Worm (Caenorhabditis elegans): Measurements from ENCODE around the gene nhr-98.

DNA sequence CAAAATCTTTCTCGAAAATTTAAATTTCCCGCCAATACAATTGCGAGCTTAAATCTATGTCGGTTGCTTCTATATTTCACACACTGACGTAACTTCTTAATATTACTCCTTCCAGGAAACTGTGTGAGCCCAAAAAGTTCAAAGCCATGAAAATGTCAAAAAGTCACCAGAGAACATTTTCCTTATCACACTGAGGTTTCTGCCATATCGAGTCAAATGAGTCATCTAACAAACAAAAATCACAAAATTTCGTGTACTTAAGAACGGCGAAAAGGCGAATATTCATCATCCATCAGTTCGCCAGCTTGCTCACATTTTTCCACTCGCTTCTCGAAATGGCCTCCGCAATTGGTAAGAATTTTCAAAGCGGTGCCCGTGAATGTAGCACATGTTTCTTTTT, 4.0 kb upstream of the nhr-98 start, which contains the start of gene M02H5.8:
- TF ChIP-seq ama-1 (optimal IDR thresholded peaks at IDR 0.05) (no peak), ama-1 (GFP tag; optimal IDR thresholded peaks at IDR 0.05) (no peak), ztf-25 (GFP tag; IDR thresholded peaks at IDR 0.05) (no peak), lsy-27 (tag; optimal IDR thresholded peaks at IDR 0.05; ENCODE audit: borderline replicate concordance, insufficient read depth) (no peak), D2030.7 (GFP tag; IDR thresholded peaks at IDR 0.05) (no peak), fkh-3 (tag; optimal IDR thresholded peaks at IDR 0.05) (no peak), unc-62 (GFP tag; optimal IDR thresholded peaks at IDR 0.05) (no peak), tbp1 (GFP tag; optimal IDR thresholded peaks at IDR 0.05) (no peak), lsl-1 (GFP tag; optimal IDR thresholded peaks at IDR 0.05) (no peak), Y53F4B.3 (GFP tag; IDR thresholded peaks at IDR 0.05) (no peak)

All from whole organism, young adult.